Worm (Caenorhabditis elegans): Measurements from ENCODE around the gene nhl-1.

nhl-1 gene

ce11 chrIII:9115745-9116144 is 38.0 kb downstream of the nhl-1 start:
- TF ChIP-seq efl-3 (GFP tag; optimal IDR thresholded peaks at IDR 0.05) = no peak
- no peak for TF ChIP-seq mab-9 (GFP tag; IDR thresholded peaks at IDR 0.05)
- TF ChIP-seq pag-3 (tag; optimal IDR thresholded peaks at IDR 0.05; ENCODE audit: borderline replicate concordance, insufficient read depth) = no peak
- no peak for TF ChIP-seq C34B4.2 (tag; optimal IDR thresholded peaks at IDR 0.05)
- no peak for TF ChIP-seq lsy-2 (tag; optimal IDR thresholded peaks at IDR 0.05)
- TF ChIP-seq hlh-4 (tag; optimal IDR thresholded peaks at IDR 0.05) = no peak
- TF ChIP-seq egl-13 (tag; optimal IDR thresholded peaks at IDR 0.05) = no peak
- TF ChIP-seq efl-1 (optimal IDR thresholded peaks at IDR 0.05) = no peak
- TF ChIP-seq efl-1 (GFP tag; optimal IDR thresholded peaks at IDR 0.05 in 1 of 2) = no peak
- no peak for TF ChIP-seq unc-30 (tag; optimal IDR thresholded peaks at IDR 0.05)
- no peak for TF ChIP-seq F16B12.6 (tag; optimal IDR thresholded peaks at IDR 0.05)

DNA sequence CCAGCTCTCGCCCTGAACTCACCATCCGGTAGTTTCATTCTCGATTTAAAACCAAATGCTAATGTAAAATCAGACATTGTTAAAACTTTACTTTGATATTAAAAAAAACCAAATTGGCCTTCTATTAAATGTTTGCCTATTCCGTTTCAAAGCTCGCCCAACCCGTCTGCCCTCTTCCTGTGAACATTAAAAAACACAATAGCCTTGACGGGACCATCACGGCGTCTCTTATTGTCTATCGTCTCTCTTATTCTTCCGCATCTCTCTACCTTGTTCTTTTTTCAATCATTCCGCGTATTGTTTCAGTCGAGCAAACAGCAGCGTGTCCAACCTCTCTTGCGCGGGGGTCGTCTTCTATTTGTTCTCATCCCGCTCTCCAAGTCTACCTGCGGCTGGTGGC is 39.1 kb downstream of the nhl-1 start, which contains the start of gene ZK512.1:
TSS of gene ZK512.1 (plus strand) at position 301 of the 400 bp plus-strand sequence.
- no peak for TF ChIP-seq unc-86 (tag; optimal IDR thresholded peaks at IDR 0.05)
- TF ChIP-seq efl-1 (optimal IDR thresholded peaks at IDR 0.05) = no peak
- TF ChIP-seq efl-1 (GFP tag; optimal IDR thresholded peaks at IDR 0.05 in 1 of 2) = peak in 1 of 2 experiments; percentile 65
- no peak for TF ChIP-seq ceh-8 (GFP tag; optimal IDR thresholded peaks at IDR 0.05)

DNA sequence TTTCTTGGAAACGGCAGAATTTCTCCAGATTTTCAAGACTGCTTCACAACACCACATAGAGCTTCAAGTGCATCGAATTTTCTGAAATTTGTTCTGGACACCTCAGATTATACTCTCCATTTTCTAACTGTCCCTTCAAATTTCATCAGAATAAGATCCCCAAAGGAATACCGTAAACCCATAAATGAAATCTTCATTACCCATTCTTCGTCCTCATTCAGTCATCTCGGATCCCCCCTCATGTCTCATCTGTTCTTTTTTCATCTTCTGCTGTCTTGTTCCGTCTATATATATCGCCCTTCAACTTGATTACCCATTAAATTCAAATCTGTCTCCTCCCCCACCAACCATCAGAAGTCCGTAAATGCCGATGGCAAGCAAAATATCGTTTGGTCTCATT is 39.6 kb downstream of the nhl-1 start:
- peak; percentile 0 for TF ChIP-seq blmp-1 (tag; optimal IDR thresholded peaks at IDR 0.05)
- TF ChIP-seq F16B12.6 (tag; optimal IDR thresholded peaks at IDR 0.05) = no peak

DNA sequence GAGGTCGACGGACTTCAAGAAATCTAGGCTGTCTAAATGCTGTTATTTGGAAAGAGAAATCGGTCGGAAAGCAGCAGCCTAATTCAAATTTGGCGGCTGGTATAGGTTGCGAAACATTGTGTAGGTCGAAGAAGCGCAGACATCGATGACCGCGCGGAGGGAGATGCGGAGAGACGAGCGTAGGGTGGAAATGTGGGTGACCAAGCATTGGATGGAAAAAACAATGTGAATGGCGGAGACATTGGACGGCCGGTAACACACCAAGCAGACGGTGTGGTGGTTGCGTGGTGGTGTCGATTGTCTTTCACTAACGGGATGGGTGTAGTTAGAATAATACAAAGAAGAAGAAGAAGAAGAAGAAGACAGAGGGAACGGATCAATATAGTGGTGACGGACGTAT is 41.2 kb downstream of the nhl-1 start:
- TF ChIP-seq unc-30 (tag; optimal IDR thresholded peaks at IDR 0.05) = no peak
- TF ChIP-seq isw-1 (GFP tag; IDR thresholded peaks at IDR 0.05) = no peak
- TF ChIP-seq blmp-1 (tag; optimal IDR thresholded peaks at IDR 0.05) = peak; percentile 23
- TF ChIP-seq efl-1 (optimal IDR thresholded peaks at IDR 0.05) = no peak
- TF ChIP-seq efl-1 (GFP tag; optimal IDR thresholded peaks at IDR 0.05 in 1 of 2) = peak; percentile 43 to 85
- no peak for TF ChIP-seq grh-1 (GFP tag; IDR thresholded peaks at IDR 0.05)
- no peak for TF ChIP-seq rnt-1 (tag; optimal IDR thresholded peaks at IDR 0.05)

- TF ChIP-seq lsy-2 (tag; optimal IDR thresholded peaks at IDR 0.05) (peak in 1 of 2 experiments; percentile 19), dpl-1 (GFP tag; optimal IDR thresholded peaks at IDR 0.05) (peak in 1 of 3 experiments; percentile 11), isw-1 (GFP tag; IDR thresholded peaks at IDR 0.05) (peak; percentile 21; the same call in 1 of the 2 replicates), nhr-71 (tag; optimal IDR thresholded peaks at IDR 0.05) (peak; percentile 27), efl-1 (optimal IDR thresholded peaks at IDR 0.05) (peak in 1 of 2 experiments; percentile 25), efl-1 (GFP tag; optimal IDR thresholded peaks at IDR 0.05 in 1 of 2) (peak in 1 of 2 experiments; percentile 10), nhr-47 (tag; optimal IDR thresholded peaks at IDR 0.05) (peak; percentile 12), fkh-8 (tag; optimal IDR thresholded peaks at IDR 0.05) (peak; percentile 16), lin-14 (GFP tag; optimal IDR thresholded peaks at IDR 0.05) (peak; percentile 10)
Measured at ce11 chrIII:9110914-9111313, 42.8 kb downstream of the nhl-1 start.

DNA sequence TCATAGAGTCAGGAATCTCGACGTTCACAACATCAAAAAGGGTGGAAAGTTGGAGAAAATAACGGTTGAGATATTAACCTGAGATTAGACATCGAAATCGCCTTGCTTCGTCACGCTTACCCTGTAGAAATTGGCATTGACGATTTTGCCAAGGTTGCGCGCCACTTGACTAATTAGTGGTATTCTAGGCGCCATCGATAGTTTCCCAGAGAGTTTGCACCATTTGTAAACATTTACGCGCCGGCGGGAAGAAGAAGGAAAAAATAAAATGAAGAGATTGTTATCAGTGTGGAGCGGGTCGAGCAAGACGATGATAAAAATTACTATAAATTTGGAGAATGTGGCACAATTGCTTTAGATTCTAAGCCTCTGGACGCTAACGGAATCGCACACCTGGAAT is 43.4 kb downstream of the nhl-1 start:
- TF ChIP-seq blmp-1 (tag; optimal IDR thresholded peaks at IDR 0.05) (peak; percentile 46), nhr-28 (tag; optimal IDR thresholded peaks at IDR 0.05) (no peak), elt-2 (tag; optimal IDR thresholded peaks at IDR 0.05) (peak; percentile 28), C16A3.4 (tag; optimal IDR thresholded peaks at IDR 0.05) (no peak), hpl-2 (GFP tag; optimal IDR thresholded peaks at IDR 0.05) (no peak), lin-14 (GFP tag; optimal IDR thresholded peaks at IDR 0.05) (peak; percentile 22), nhr-85 (tag) (peak; percentile 53), grh-1 (GFP tag; IDR thresholded peaks at IDR 0.05) (no peak)

ce11 chrIII:9109726-9110125 is 44.0 kb downstream of the nhl-1 start:
- TF ChIP-seq zag-1 (tag; optimal IDR thresholded peaks at IDR 0.05) (no peak), efl-1 (optimal IDR thresholded peaks at IDR 0.05) (no peak), efl-1 (GFP tag; optimal IDR thresholded peaks at IDR 0.05 in 1 of 2) (peak in 1 of 2 experiments; percentile 83)

Data from whole organism, L1 larva.